Worm (Caenorhabditis elegans) whole organism, mixed stage, embryonic: ENCODE measurements around the gene dpf-6.

ENCODE experiments used
- blmp-1 ChIP-seq: fragments of 150-350 bp; optimal IDR thresholded peaks from 2 replicates; lab custom pipeline; 2014; ENCODE audit warnings: missing biosample characterization, missing genetic modification characterization
- ceh-83 ChIP-seq: fragments of 200-800 bp; sonication (Bioruptor generic); optimal IDR thresholded peaks from 2 replicates; lab custom pipeline; 2018; ENCODE audit warnings: mild to moderate bottlenecking, missing genetic modification characterization, missing compliant biosample characterization
- ces-1 ChIP-seq: fragments of 150-350 bp; optimal IDR thresholded peaks from 2 replicates; lab custom pipeline; 2014; ENCODE audit warnings: missing biosample characterization, missing genetic modification reagents, missing genetic modification characterization
- drap-1 ChIP-seq: fragments of 200-800 bp; sonication (Bioruptor generic); optimal IDR thresholded peaks from 3 replicates; lab custom pipeline; 2018; ENCODE audit warnings: mild to moderate bottlenecking, missing genetic modification characterization, missing compliant biosample characterization
- elt-3 ChIP-seq: fragments of 150-350 bp; optimal IDR thresholded peaks from 2 replicates; lab custom pipeline; 2014; ENCODE audit warnings: missing biosample characterization, missing genetic modification characterization
- flh-1 ChIP-seq: fragments of 200-800 bp; sonication (Bioruptor generic); optimal IDR thresholded peaks from 2 replicates; lab custom pipeline; 2018; ENCODE audit warnings: mild to moderate bottlenecking, missing genetic modification characterization, moderate library complexity, missing compliant biosample characterization
- ham-2 ChIP-seq: fragments of 200-800 bp; sonication (Bioruptor generic); optimal IDR thresholded peaks from 2 replicates; lab custom pipeline; 2018; ENCODE audit warnings: mild to moderate bottlenecking, missing genetic modification characterization, missing compliant biosample characterization
- hlh-1 ChIP-seq: fragments of 150-350 bp; optimal IDR thresholded peaks from 2 replicates; lab custom pipeline; 2014; ENCODE audit warnings: missing biosample characterization, missing genetic modification reagents, missing genetic modification characterization
- lin-13 ChIP-seq: fragments of 150-350 bp; optimal IDR thresholded peaks from 2 replicates; lab custom pipeline; 2014; ENCODE audit warnings: missing biosample characterization, missing genetic modification characterization
- lin-32 ChIP-seq: fragments of 200-800 bp; sonication (Bioruptor generic); optimal IDR thresholded peaks from 2 replicates; lab custom pipeline; 2018; ENCODE audit warnings: mild to moderate bottlenecking, missing genetic modification characterization, missing compliant biosample characterization
- lsy-2 ChIP-seq: fragments of 150-350 bp; optimal IDR thresholded peaks from 2 replicates; lab custom pipeline; 2014; ENCODE audit warnings: missing biosample characterization, missing genetic modification characterization
- mep-1 ChIP-seq: fragments of 150-350 bp; optimal IDR thresholded peaks from 2 replicates; lab custom pipeline; 2017; ENCODE audit warnings: missing biosample characterization, missing genetic modification reagents, missing genetic modification characterization, inconsistent platforms
- mls-2 ChIP-seq: sonication (generic microtip); optimal IDR thresholded peaks from 2 replicates; lab custom pipeline; 2016; ENCODE audit warnings: mild to moderate bottlenecking, missing genetic modification characterization, moderate library complexity, missing compliant biosample characterization
- nhr-12 ChIP-seq: fragments of 150-350 bp; optimal IDR thresholded peaks from 2 replicates; lab custom pipeline; 2014; ENCODE audit warnings: missing biosample characterization, missing genetic modification characterization
- nhr-237 ChIP-seq: fragments of 150-350 bp; optimal IDR thresholded peaks from 2 replicates; lab custom pipeline; 2014; ENCODE audit warnings: missing biosample characterization, missing genetic modification characterization
- nhr-28 ChIP-seq: fragments of 150-350 bp; optimal IDR thresholded peaks from 2 replicates; lab custom pipeline; 2014; ENCODE audit warnings: missing biosample characterization, missing genetic modification characterization
- nhr-76 ChIP-seq: sonication (generic microtip); optimal IDR thresholded peaks from 2 replicates; lab custom pipeline; 2017; ENCODE audit warnings: missing biosample characterization, missing genetic modification characterization
- pha-4 ChIP-seq: fragments of 150-350 bp; optimal IDR thresholded peaks from 2 replicates; lab custom pipeline; 2018; ENCODE audit warnings: missing biosample characterization, missing genetic modification reagents, missing genetic modification characterization
- sem-2 ChIP-seq: fragments of 200-800 bp; sonication (Bioruptor generic); optimal IDR thresholded peaks from 2 replicates; lab custom pipeline; 2018; ENCODE audit warnings: mild to moderate bottlenecking, missing genetic modification characterization, missing compliant biosample characterization
- sptf-1 ChIP-seq: sonication (generic microtip); optimal IDR thresholded peaks from 2 replicates; lab custom pipeline; 2017; ENCODE audit warnings: mild to moderate bottlenecking, missing genetic modification characterization, moderate library complexity, missing compliant biosample characterization
- tbx-8 ChIP-seq: fragments of 200-800 bp; sonication (Bioruptor generic); optimal IDR thresholded peaks from 2 replicates; lab custom pipeline; 2018; ENCODE audit warnings: mild to moderate bottlenecking, missing genetic modification characterization, moderate library complexity, missing compliant biosample characterization
- unc-39 ChIP-seq: fragments of 150-350 bp; optimal IDR thresholded peaks from 2 replicates; lab custom pipeline; 2014; ENCODE audit warnings: missing biosample characterization, missing genetic modification characterization
- unc-62 ChIP-seq: fragments of 150-350 bp; optimal IDR thresholded peaks from 2 replicates; lab custom pipeline; 2014; ENCODE audit warnings: missing biosample characterization, missing genetic modification reagents, missing genetic modification characterization
- zip-8 ChIP-seq: fragments of 150-350 bp; optimal IDR thresholded peaks from 2 replicates; lab custom pipeline; 2014; ENCODE audit warnings: missing biosample characterization, missing genetic modification characterization
- ztf-11 ChIP-seq: fragments of 150-350 bp; optimal IDR thresholded peaks from 2 replicates; lab custom pipeline; 2014; ENCODE audit warnings: missing biosample characterization, missing genetic modification characterization

The dpf-6 gene

ce11 chrIII:8077180-8077579 is 39.1 kb downstream of the dpf-6 start:
- TF ChIP-seq elt-3 (no peak), unc-62 (no peak), nhr-76 (tag; lab: Kevin White, UChicago) (no peak), sem-2 (no peak)

ce11 chrIII:8080165-8080738 is 42.2 kb downstream of the dpf-6 start, which contains the start of the genes dcr-1 and apc-2:
dcr-1 (minus strand) TSS chrIII:8080281.
apc-2 (plus strand) TSS chrIII:8080629.
- TF ChIP-seq nhr-237: no peak
- no peak for TF ChIP-seq drap-1 (GFP tag; lab: Kevin White, UChicago)
- TF ChIP-seq elt-3: no peak
- no peak for TF ChIP-seq mep-1 (tag; lab: Kevin White, UChicago)
- TF ChIP-seq lin-13: no peak
- TF ChIP-seq unc-39 (tag; lab: Kevin White, UChicago): no peak
- TF ChIP-seq pha-4 (tag; lab: Kevin White, UChicago): no peak
- no peak for TF ChIP-seq blmp-1 (tag; lab: Kevin White, UChicago)

ce11 chrIII:8085355-8085754 is 47.3 kb downstream of the dpf-6 start, which contains the start of the genes K06H7.7 and grp-1:
K06H7.7 (minus strand) TSS chrIII:8085475.
grp-1 (plus strand) TSS chrIII:8085705.
- TF ChIP-seq ztf-11: no peak
- no peak for TF ChIP-seq blmp-1 (tag; lab: Kevin White, UChicago)
- TF ChIP-seq ceh-83 (GFP tag; lab: Kevin White, UChicago): no peak
- TF ChIP-seq sptf-1 (tag; lab: Kevin White, UChicago): no peak
- TF ChIP-seq zip-8: no peak
- no peak for TF ChIP-seq nhr-12 (tag; lab: Kevin White, UChicago)
- no peak for TF ChIP-seq nhr-28
- TF ChIP-seq mls-2 (tag; lab: Kevin White, UChicago): no peak
- TF ChIP-seq mep-1 (tag; lab: Kevin White, UChicago): peak; percentile 25
- peak; percentile 82 for TF ChIP-seq ces-1 (GFP tag; lab: Kevin White, UChicago)
- TF ChIP-seq lin-32: no peak
- peak; percentile 29 for TF ChIP-seq pha-4 (tag; lab: Kevin White, UChicago)
- no peak for TF ChIP-seq lin-13
- TF ChIP-seq flh-1: no peak
- TF ChIP-seq lsy-2: peak; percentile 98

ce11 chrIII:8088235-8088634 is 50.2 kb downstream of the dpf-6 start, which contains the start of gene vms-1:
vms-1 (plus strand) TSS chrIII:8088535.
- TF ChIP-seq hlh-1 (tag; lab: Kevin White, UChicago) (no peak), ham-2 (GFP tag; lab: Kevin White, UChicago) (no peak), nhr-237 (no peak), tbx-8 (no peak)
